Worm (Caenorhabditis elegans) whole organism, young adult: Measurements from ENCODE around the gene M04B2.7.

Experiments used
- B0261.1 ChIP-seq: sonication (generic microtip); optimal IDR thresholded peaks from 2 replicates; lab custom pipeline; 2016; ENCODE audit warnings: mild to moderate bottlenecking, missing genetic modification characterization, moderate library complexity, missing compliant biosample characterization
- C06A6.2 ChIP-seq: fragments of 200-800 bp; sonication (Bioruptor generic); conservative IDR thresholded peaks from 2 replicates; pipeline ENCODE4 v1.3.6; 2022; ENCODE audit warnings: missing genetic modification characterization, missing compliant biosample characterization
- F10E7.11 ChIP-seq: sonication (generic microtip); optimal IDR thresholded peaks from 2 replicates; lab custom pipeline; 2017; ENCODE audit warnings: mild to moderate bottlenecking, missing genetic modification characterization, moderate library complexity, missing compliant biosample characterization
- F33H1.4 ChIP-seq: fragments of 200-800 bp; sonication (Bioruptor generic); IDR thresholded peaks from 2 replicates; pipeline ENCODE4 v1.3.6; 2022; ENCODE audit warnings: missing genetic modification reagents, missing genetic modification characterization, missing compliant biosample characterization
- F39B2.1 ChIP-seq: fragments of 200-800 bp; sonication (Bioruptor generic); IDR thresholded peaks from 2 replicates; pipeline ENCODE4 v1.3.6; 2022; ENCODE audit warnings: missing genetic modification reagents, missing genetic modification characterization, missing compliant biosample characterization
- F49E8.2 ChIP-seq: sonication (generic microtip); optimal IDR thresholded peaks from 3 replicates; lab custom pipeline; 2017; ENCODE audit warnings: missing genetic modification characterization, mild to moderate bottlenecking, missing compliant biosample characterization, antibody characterized with exemption, moderate library complexity; ENCODE audit not compliant: insufficient read depth
- K11D2.4 ChIP-seq: fragments of 200-800 bp; sonication (Bioruptor generic); IDR thresholded peaks from 2 replicates; pipeline ENCODE4 v1.3.6; 2022; ENCODE audit warnings: missing genetic modification reagents, missing genetic modification characterization, missing compliant biosample characterization
- K12H6.12 ChIP-seq: fragments of 200-800 bp; sonication (Bioruptor generic); optimal IDR thresholded peaks from 2 replicates; lab custom pipeline; 2018; ENCODE audit warnings: mild to moderate bottlenecking, missing genetic modification characterization, missing compliant biosample characterization
- Y53F4B.3 ChIP-seq: fragments of 200-800 bp; sonication (Bioruptor generic); IDR thresholded peaks from 2 replicates; pipeline ENCODE4 v1.3.6; 2022; ENCODE audit warnings: missing genetic modification reagents, missing genetic modification characterization, missing compliant biosample characterization
- Y67H2A.10 ChIP-seq: fragments of 200-800 bp; sonication (Bioruptor generic); conservative IDR thresholded peaks from 2 replicates; pipeline ENCODE4 v1.3.6; 2022; ENCODE audit warnings: missing genetic modification reagents, missing genetic modification characterization, missing compliant biosample characterization
- Y79H2A.3 ChIP-seq: fragments of 200-800 bp; sonication (Bioruptor generic); conservative IDR thresholded peaks from 2 replicates; pipeline ENCODE4 v1.3.6; 2022; ENCODE audit warnings: missing genetic modification reagents, missing genetic modification characterization, missing compliant biosample characterization
- Y95B8A.8 ChIP-seq: fragments of 200-800 bp; sonication (Bioruptor generic); IDR thresholded peaks from 2 replicates; pipeline ENCODE4 v1.3.6; 2022; ENCODE audit warnings: missing genetic modification reagents, missing genetic modification characterization, missing compliant biosample characterization
- ZK185.1 ChIP-seq: sonication (generic microtip); optimal IDR thresholded peaks from 2 replicates; lab custom pipeline; 2016; ENCODE audit warnings: mild to moderate bottlenecking, missing genetic modification characterization, missing compliant biosample characterization; ENCODE audit not compliant: poor library complexity, severe bottlenecking
- ama-1 ChIP-seq, 3 experiments: fragments of 150-350 bp in 1 of 3; sonication (generic microtip) in 2 of 3; optimal IDR thresholded peaks; 2 replicates each; lab custom pipeline; 2014 to 2018; ENCODE audit warnings: missing biosample characterization in 2 of 3, missing genetic modification characterization in 2 of 3, missing genetic modification reagents in 2 of 3
- aptf-2 ChIP-seq: fragments of 200-800 bp; sonication (Bioruptor generic); conservative IDR thresholded peaks from 2 replicates; pipeline ENCODE4 v1.3.6; 2022; ENCODE audit warnings: missing genetic modification reagents, missing genetic modification characterization, missing compliant biosample characterization
- attf-5 ChIP-seq: fragments of 200-800 bp; sonication (Bioruptor generic); optimal IDR thresholded peaks from 2 replicates; lab custom pipeline; 2018; ENCODE audit warnings: mild to moderate bottlenecking, missing genetic modification characterization, missing compliant biosample characterization
- bed-1 ChIP-seq: fragments of 200-800 bp; sonication (Bioruptor generic); IDR thresholded peaks from 2 replicates; pipeline ENCODE4 v1.3.6; 2022; ENCODE audit warnings: missing genetic modification reagents, missing genetic modification characterization, missing compliant biosample characterization
- ccch-3 ChIP-seq: fragments of 200-800 bp; sonication (Bioruptor generic); optimal IDR thresholded peaks from 2 replicates; lab custom pipeline; 2018; ENCODE audit warnings: mild to moderate bottlenecking, missing genetic modification characterization, missing compliant biosample characterization
- cebp-2 ChIP-seq: fragments of 200-800 bp; sonication (Bioruptor generic); IDR thresholded peaks from 2 replicates; pipeline ENCODE4 v1.3.6; 2022; ENCODE audit warnings: missing genetic modification characterization, missing compliant biosample characterization
- ceh-100 ChIP-seq: fragments of 200-800 bp; sonication (Bioruptor generic); IDR thresholded peaks from 2 replicates; pipeline ENCODE4 v1.3.6; 2022; ENCODE audit warnings: missing genetic modification reagents, missing genetic modification characterization, missing compliant biosample characterization
- die-1 ChIP-seq: sonication (generic microtip); optimal IDR thresholded peaks from 2 replicates; lab custom pipeline; 2016; ENCODE audit warnings: missing genotype, mild to moderate bottlenecking, missing genetic modification characterization, missing compliant biosample characterization
- dpl-1 ChIP-seq: fragments of 150-350 bp; optimal IDR thresholded peaks from 2 replicates; lab custom pipeline; 2014; ENCODE audit warnings: missing biosample characterization, missing genetic modification reagents, missing genetic modification characterization
- efl-1 ChIP-seq: fragments of 150-350 bp; optimal IDR thresholded peaks from 2 replicates; lab custom pipeline; 2014; ENCODE audit warnings: missing biosample characterization, missing genetic modification reagents, missing genetic modification characterization
- ekl-4 ChIP-seq: fragments of 200-800 bp; sonication (Bioruptor generic); IDR thresholded peaks from 2 replicates; pipeline ENCODE4 v1.3.6; 2022; ENCODE audit warnings: missing genetic modification reagents, missing genetic modification characterization, missing compliant biosample characterization
- gei-17 ChIP-seq: fragments of 200-800 bp; sonication (Bioruptor generic); optimal IDR thresholded peaks from 2 replicates; lab custom pipeline; 2018; ENCODE audit warnings: mild to moderate bottlenecking, missing genetic modification characterization, missing compliant biosample characterization
- him-1 ChIP-seq: sonication (generic microtip); optimal IDR thresholded peaks from 2 replicates; lab custom pipeline; 2016; ENCODE audit warnings: missing genotype, missing genetic modification reagents, missing genetic modification characterization, missing compliant biosample characterization
- hlh-12 ChIP-seq: sonication (generic microtip); optimal IDR thresholded peaks from 2 replicates; lab custom pipeline; 2016; ENCODE audit warnings: missing genetic modification characterization, missing compliant biosample characterization
- hlh-26 ChIP-seq: fragments of 200-800 bp; sonication (Bioruptor generic); conservative IDR thresholded peaks from 2 replicates; pipeline ENCODE4 v1.3.6; 2022; ENCODE audit warnings: missing genetic modification reagents, missing genetic modification characterization, missing compliant biosample characterization
- hsf-1 ChIP-seq: fragments of 200-800 bp; sonication (Bioruptor generic); IDR thresholded peaks from 2 replicates; pipeline ENCODE4 v1.3.6; 2022; ENCODE audit warnings: missing genetic modification reagents, missing genetic modification characterization, missing compliant biosample characterization
- let-526 ChIP-seq: fragments of 200-800 bp; sonication (Bioruptor generic); IDR thresholded peaks from 2 replicates; pipeline ENCODE4 v1.3.6; 2022; ENCODE audit warnings: missing genetic modification reagents, missing genetic modification characterization, missing compliant biosample characterization
- lin-54 ChIP-seq: fragments of 200-800 bp; sonication (Bioruptor generic); optimal IDR thresholded peaks from 2 replicates; lab custom pipeline; 2018; ENCODE audit warnings: mild to moderate bottlenecking, missing genetic modification characterization, missing compliant biosample characterization
- lir-1 ChIP-seq: fragments of 200-800 bp; sonication (Bioruptor generic); conservative IDR thresholded peaks from 2 replicates; pipeline ENCODE4 v1.3.6; 2022; ENCODE audit warnings: missing genetic modification reagents, missing genetic modification characterization, missing compliant biosample characterization
- lsl-1 ChIP-seq: fragments of 200-800 bp; sonication (Bioruptor generic); optimal IDR thresholded peaks from 2 replicates; lab custom pipeline; 2018; ENCODE audit warnings: mild to moderate bottlenecking, missing genetic modification characterization, moderate library complexity, missing compliant biosample characterization
- lsy-27 ChIP-seq: sonication (generic microtip); optimal IDR thresholded peaks from 2 replicates; lab custom pipeline; 2017; ENCODE audit warnings: missing genetic modification characterization, mild to moderate bottlenecking, missing compliant biosample characterization, antibody characterized with exemption, missing genotype, borderline replicate concordance; ENCODE audit not compliant: insufficient read depth
- mes-4 ChIP-seq: sonication (generic microtip); optimal IDR thresholded peaks from 2 replicates; lab custom pipeline; 2016; ENCODE audit warnings: missing genotype, missing genetic modification characterization, missing compliant biosample characterization
- mxl-1 ChIP-seq: sonication (generic microtip); optimal IDR thresholded peaks from 2 replicates; lab custom pipeline; 2016; ENCODE audit warnings: missing genetic modification characterization, missing compliant biosample characterization
- nfya-1 ChIP-seq: sonication (generic microtip); optimal IDR thresholded peaks from 2 replicates; lab custom pipeline; 2017; ENCODE audit warnings: antibody characterized with exemption, missing compliant biosample characterization, missing genetic modification characterization, borderline replicate concordance; ENCODE audit not compliant: insufficient read depth
- nhr-120 ChIP-seq: fragments of 200-800 bp; sonication (Bioruptor generic); IDR thresholded peaks from 2 replicates; pipeline ENCODE4 v1.3.6; 2022; ENCODE audit warnings: missing genetic modification characterization, missing compliant biosample characterization
- nhr-179 ChIP-seq: sonication (generic microtip); optimal IDR thresholded peaks from 2 replicates; lab custom pipeline; 2016; ENCODE audit warnings: mild to moderate bottlenecking, missing genetic modification characterization, missing compliant biosample characterization
- nhr-27 ChIP-seq: fragments of 200-800 bp; sonication (Bioruptor generic); optimal IDR thresholded peaks from 2 replicates; lab custom pipeline; 2018; ENCODE audit warnings: mild to moderate bottlenecking, missing genetic modification characterization, moderate library complexity, missing compliant biosample characterization
- repo-1 ChIP-seq: sonication (generic microtip); optimal IDR thresholded peaks from 2 replicates; lab custom pipeline; 2017; ENCODE audit warnings: mild to moderate bottlenecking, missing genetic modification characterization, missing compliant biosample characterization
- sdz-38 ChIP-seq: sonication (generic microtip); optimal IDR thresholded peaks from 2 replicates; lab custom pipeline; 2016; ENCODE audit warnings: missing genotype, missing genetic modification characterization, missing compliant biosample characterization
- sptf-2 ChIP-seq: fragments of 200-800 bp; sonication (Bioruptor generic); optimal IDR thresholded peaks from 2 replicates; lab custom pipeline; 2018; ENCODE audit warnings: mild to moderate bottlenecking, missing genetic modification characterization, missing compliant biosample characterization
- tlf-1 ChIP-seq: fragments of 200-800 bp; sonication (Bioruptor generic); optimal IDR thresholded peaks from 2 replicates; lab custom pipeline; 2018; ENCODE audit warnings: mild to moderate bottlenecking, missing genetic modification characterization, missing compliant biosample characterization
- unc-130 ChIP-seq: sonication (generic microtip); optimal IDR thresholded peaks from 2 replicates; lab custom pipeline; 2016; ENCODE audit warnings: missing genetic modification reagents, missing genetic modification characterization, missing compliant biosample characterization
- zfh-2 ChIP-seq: fragments of 200-800 bp; sonication (Bioruptor generic); conservative IDR thresholded peaks from 2 replicates; pipeline ENCODE4 v1.3.6; 2022; ENCODE audit warnings: missing genetic modification reagents, missing genetic modification characterization, missing compliant biosample characterization
- zim-3 ChIP-seq: sonication (generic microtip); optimal IDR thresholded peaks from 2 replicates; lab custom pipeline; 2017; ENCODE audit warnings: mild to moderate bottlenecking, missing genetic modification characterization, moderate library complexity, missing compliant biosample characterization
- ztf-28 ChIP-seq: fragments of 200-800 bp; sonication (Bioruptor generic); IDR thresholded peaks from 2 replicates; pipeline ENCODE4 v1.3.6; 2022; ENCODE audit warnings: missing genetic modification reagents, missing genetic modification characterization, missing compliant biosample characterization

Gene M04B2.7

ce11 chrIV:11566146-11566545 is 17.6 kb upstream of the M04B2.7 start, which contains the start of gene sec-24.1 (continued):
- TF ChIP-seq lsy-27: no peak
- peak; percentile 6 for TF ChIP-seq repo-1
- no peak for TF ChIP-seq him-1 (tag; lab: Kevin White, UChicago)
- TF ChIP-seq attf-5 (GFP tag; lab: Kevin White, UChicago): peak; percentile 56
- peak; percentile 55; the same call in 1 of the 2 replicates for TF ChIP-seq zfh-2
- TF ChIP-seq ekl-4 (GFP tag; lab: Robert Waterston, UW): peak; percentile 47; the same call in 1 of the 2 replicates
- peak; percentile 60; the same call in 1 of the 2 replicates for TF ChIP-seq C06A6.2 (GFP tag; lab: Robert Waterston, UW)
- TF ChIP-seq nfya-1 (tag; lab: Kevin White, UChicago): no peak
- peak; percentile 99 for TF ChIP-seq F33H1.4 (GFP tag; lab: Robert Waterston, UW)
- no peak for TF ChIP-seq hsf-1 (GFP tag; lab: Robert Waterston, UW)
- TF ChIP-seq dpl-1 (GFP tag; lab: Kevin White, UChicago): peak; percentile 59
- peak; percentile 86 for TF ChIP-seq lin-54 (GFP tag; lab: Kevin White, UChicago)
- peak; percentile 4 for TF ChIP-seq gei-17 (GFP tag; lab: Kevin White, UChicago)
- no peak for TF ChIP-seq B0261.1 (tag; lab: Kevin White, UChicago)
- TF ChIP-seq mes-4 (tag; lab: Kevin White, UChicago): no peak
- TF ChIP-seq mxl-1 (tag; lab: Kevin White, UChicago): no peak
- no peak for TF ChIP-seq Y67H2A.10 (GFP tag; lab: Robert Waterston, UW)
- TF ChIP-seq sptf-2: no peak
- no peak for TF ChIP-seq aptf-2 (GFP tag; lab: Robert Waterston, UW)
- TF ChIP-seq ceh-100 (GFP tag; lab: Robert Waterston, UW): peak; percentile 57; the same call in 1 of the 2 replicates
- TF ChIP-seq K11D2.4 (GFP tag; lab: Robert Waterston, UW): no peak
- no peak for TF ChIP-seq die-1 (tag; lab: Kevin White, UChicago)
- no peak for TF ChIP-seq Y79H2A.3
- peak; percentile 51 for TF ChIP-seq efl-1 (GFP tag; lab: Kevin White, UChicago)
- no peak for TF ChIP-seq hlh-26
- peak; percentile 71 for TF ChIP-seq lsl-1
- TF ChIP-seq ZK185.1 (tag; lab: Kevin White, UChicago): peak; percentile 58
- TF ChIP-seq Y53F4B.3 (GFP tag; lab: Robert Waterston, UW): no peak; the same call in 1 of the 2 replicates
- TF ChIP-seq ccch-3: no peak
- no peak for TF ChIP-seq nhr-27
- TF ChIP-seq tlf-1: peak; percentile 69
- no peak for TF ChIP-seq ztf-28
- TF ChIP-seq nhr-120 (GFP tag; lab: Robert Waterston, UW): no peak
- TF ChIP-seq K12H6.12 (tag; lab: Kevin White, UChicago): peak; percentile 22
- no peak for TF ChIP-seq hlh-12 (tag; lab: Kevin White, UChicago)
- no peak for TF ChIP-seq Y95B8A.8 (GFP tag; lab: Robert Waterston, UW)
- 0 out of 2 replicates have a peak, but pooled peaks have one; percentile 21 for TF ChIP-seq lir-1 (GFP tag; lab: Robert Waterston, UW)
- TF ChIP-seq F39B2.1: no peak
- no peak for TF ChIP-seq nhr-179
- no peak for TF ChIP-seq F10E7.11
- no peak for TF ChIP-seq cebp-2 (GFP tag; lab: Robert Waterston, UW)
- no peak for TF ChIP-seq zim-3 (tag; lab: Kevin White, UChicago)
- TF ChIP-seq sdz-38: no peak
- TF ChIP-seq let-526 (GFP tag; lab: Robert Waterston, UW): no peak
- TF ChIP-seq unc-130 (GFP tag; lab: Kevin White, UChicago): no peak
- TF ChIP-seq F49E8.2 (tag; lab: Kevin White, UChicago): peak; percentile 76
- no peak for TF ChIP-seq ama-1 (optimal IDR thresholded peaks at IDR 0.05; lab: Kevin White, UChicago)
- no peak for TF ChIP-seq ama-1 (GFP tag; optimal IDR thresholded peaks at IDR 0.05; lab: Kevin White, UChicago)
- TF ChIP-seq bed-1: no peak
